Fruit fly (Drosophila melanogaster): ENCODE data around the gene Pp2A-29B.

DNA sequence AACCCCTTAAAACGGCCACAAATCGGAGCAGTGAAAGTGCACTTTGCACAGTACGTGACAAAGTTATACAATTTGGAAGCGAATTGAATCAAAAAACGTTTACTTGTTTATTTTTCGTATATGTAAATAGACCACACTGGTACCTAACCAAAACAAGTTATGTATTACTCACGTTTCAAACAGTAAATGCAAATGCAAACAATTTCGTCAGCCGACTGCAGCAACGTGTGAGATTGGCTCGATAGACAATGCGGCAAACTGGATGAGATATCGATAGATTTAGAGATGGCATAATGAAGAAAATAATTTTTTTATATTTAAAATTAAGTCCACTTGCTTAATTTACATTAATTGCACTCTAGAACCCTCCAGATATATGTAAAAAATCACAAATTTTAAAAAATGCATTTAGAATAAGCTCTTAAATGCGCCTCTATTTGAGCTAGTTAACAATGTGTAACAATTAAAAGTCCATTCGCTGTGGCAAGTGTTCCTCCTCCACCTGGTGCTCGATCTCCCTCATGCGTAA is 15.7 kb downstream of the Pp2A-29B start, which contains the start of gene AlaRS:
- peak; percentile 66 for TF ChIP-seq fkh (GFP tag; optimal IDR thresholded peaks at IDR 0.05)
- TF ChIP-seq OdsH (GFP tag; optimal IDR thresholded peaks at IDR 0.05), result peak; percentile 59
- peak; percentile 37 for TF ChIP-seq acj6 (GFP tag; optimal IDR thresholded peaks at IDR 0.05)
- no peak for TF ChIP-seq CG11902 (GFP tag; optimal IDR thresholded peaks at IDR 0.05)
- TF ChIP-seq CG16779 (tag; optimal IDR thresholded peaks at IDR 0.05), result no peak
- TF ChIP-seq CG8632 (GFP tag; optimal IDR thresholded peaks at IDR 0.05), result peak; percentile 2
- TF ChIP-seq eg (GFP tag; IDR thresholded peaks at IDR 0.05), result 0 out of 3 replicates have a peak, but pooled peaks have one; percentile 48
